Worm (Caenorhabditis elegans): ENCODE measurements around the gene ceh-82.

ce11 chrII:1706385-1706784 lies 25.6 kb upstream of the ceh-82 start, which contains the start of gene sdz-18:
- TF ChIP-seq nhr-28 (tag; optimal IDR thresholded peaks at IDR 0.05) (no peak), lin-13 (GFP tag; optimal IDR thresholded peaks at IDR 0.05) (no peak), fos-1 (tag; optimal IDR thresholded peaks at IDR 0.05) (no peak), fkh-4 (tag; optimal IDR thresholded peaks at IDR 0.05; ENCODE audit: borderline replicate concordance) (no peak), ceh-88 (GFP tag; IDR thresholded peaks at IDR 0.05) (no peak), aly-2 (tag; optimal IDR thresholded peaks at IDR 0.05) (no peak), nhr-84 (tag; optimal IDR thresholded peaks at IDR 0.05) (no peak), nhr-76 (tag; optimal IDR thresholded peaks at IDR 0.05) (no peak), C34B4.2 (tag; optimal IDR thresholded peaks at IDR 0.05) (no peak), ama-1 (optimal IDR thresholded peaks at IDR 0.05) (no peak), hlh-4 (tag; optimal IDR thresholded peaks at IDR 0.05) (no peak), nhr-237 (tag; optimal IDR thresholded peaks at IDR 0.05) (no peak), elt-3 (tag; optimal IDR thresholded peaks at IDR 0.05) (no peak), ceh-82 (tag; optimal IDR thresholded peaks at IDR 0.05) (no peak)

Data from whole organism, L1 larva.